Worm (Caenorhabditis elegans): Measurements from ENCODE around the gene F53G2.1.

DNA sequence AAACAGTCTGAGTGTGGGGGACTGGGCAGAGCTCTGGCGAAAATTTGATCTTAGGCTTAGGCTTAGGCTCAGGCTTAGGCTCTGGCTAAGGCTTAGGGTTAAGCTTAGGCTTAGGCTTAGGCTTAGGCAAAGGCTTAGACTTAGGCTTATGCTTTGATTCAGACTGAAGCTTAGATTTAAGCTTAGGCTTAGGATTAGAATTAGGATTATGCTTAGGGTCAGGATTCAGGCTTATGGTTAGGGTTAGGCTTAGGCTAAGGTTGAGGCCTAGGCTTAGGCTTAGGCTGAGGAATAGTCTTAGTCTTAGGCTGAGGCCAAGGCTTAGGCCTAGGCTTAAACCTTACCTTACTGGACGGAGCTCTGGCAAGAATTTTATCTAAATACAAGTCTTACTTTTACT is 38.4 kb downstream of the F53G2.1 start:
- TF ChIP-seq nfya-1 (tag; optimal IDR thresholded peaks at IDR 0.05) (no peak), unc-86 (tag; optimal IDR thresholded peaks at IDR 0.05) (no peak), hlh-13 (GFP tag; optimal IDR thresholded peaks at IDR 0.05) (no peak), ceh-34 (tag; optimal IDR thresholded peaks at IDR 0.05) (no peak)

Measured in whole organism, late embryonic.